Fruit fly (Drosophila melanogaster): ENCODE results near the gene CG6138.

DNA sequence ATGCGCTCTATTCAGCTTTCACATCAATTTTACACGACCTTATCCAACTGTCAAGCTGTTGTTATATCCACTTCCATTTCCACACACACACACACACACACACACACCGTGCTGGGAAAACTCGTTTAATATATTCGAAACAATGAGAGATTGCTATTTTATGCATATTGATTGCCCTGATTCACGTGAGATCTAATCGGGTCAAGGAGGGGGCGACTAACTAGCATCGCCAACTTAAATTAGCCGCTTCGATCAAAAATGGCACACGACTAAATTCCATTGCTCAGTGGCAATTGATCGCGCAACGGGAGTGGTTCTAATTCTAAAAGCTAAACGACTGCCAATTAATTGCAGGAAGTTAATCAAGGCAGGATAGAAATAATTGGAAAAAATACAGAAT, 33.0 kb upstream of the CG6138 start, which contains the start of gene CG18302:
- TF ChIP-seq h (optimal IDR thresholded peaks at IDR 0.05) (no peak), ttk (optimal IDR thresholded peaks at IDR 0.05) (no peak), Sin3A (optimal IDR thresholded peaks at IDR 0.05) (no peak), insv (optimal IDR thresholded peaks at IDR 0.05) (no peak), psq (optimal IDR thresholded peaks at IDR 0.05) (no peak)

Data from Kc167 (cell line).